Worm (Caenorhabditis elegans): ENCODE data around the gene gba-4.

Gene gba-4

ce11 chrIV:5389951-5390350, 39.3 kb upstream of the gba-4 start (continued):
- TF ChIP-seq skn-1 (tag; optimal IDR thresholded peaks at IDR 0.05) (no peak), ceh-28 (tag; optimal IDR thresholded peaks at IDR 0.05) (no peak), dpl-1 (GFP tag; optimal IDR thresholded peaks at IDR 0.05) (no peak), mep-1 (tag; optimal IDR thresholded peaks at IDR 0.05) (no peak), nhr-77 (tag; optimal IDR thresholded peaks at IDR 0.05) (no peak), snpc-4 (tag; optimal IDR thresholded peaks at IDR 0.05) (no peak), madf-5 (GFP tag; IDR thresholded peaks at IDR 0.05) (0 out of 4 replicates have a peak, but pooled peaks of 1 of the 2 experiments have one; percentile 26), R02D3.7 (tag; optimal IDR thresholded peaks at IDR 0.05) (no peak), nhr-41 (GFP tag; IDR thresholded peaks at IDR 0.05) (no peak), spr-1 (tag; optimal IDR thresholded peaks at IDR 0.05) (no peak), snpc-1.2 (GFP tag; IDR thresholded peaks at IDR 0.05) (peak; percentile 84), ces-1 (GFP tag; optimal IDR thresholded peaks at IDR 0.05) (no peak), arid-1 (GFP tag; conservative IDR thresholded peaks at IDR 0.05) (no peak), F44E2.7 (GFP tag; IDR thresholded peaks at IDR 0.05) (no peak), rbr-2 (tag; optimal IDR thresholded peaks at IDR 0.05) (no peak), sdz-12 (GFP tag; optimal IDR thresholded peaks at IDR 0.05) (no peak), nhr-102 (tag; optimal IDR thresholded peaks at IDR 0.05) (no peak), nhr-25 (tag; optimal IDR thresholded peaks at IDR 0.05; ENCODE audit: borderline replicate concordance, insufficient read depth) (no peak), ZK546.5 (tag; optimal IDR thresholded peaks at IDR 0.05) (no peak)

ce11 chrIV:5388477-5389065, 37.9 kb upstream of the gba-4 start, which contains the start of gene elo-6:
TSS of gene elo-6 (minus strand) at chrIV:5388559.
- TF ChIP-seq ceh-20 (GFP tag; IDR thresholded peaks at IDR 0.05) (no peak), mdt-29 (GFP tag; IDR thresholded peaks at IDR 0.05) (no peak), nhr-77 (tag; optimal IDR thresholded peaks at IDR 0.05) (peak; percentile 68), nhr-10 (tag; optimal IDR thresholded peaks at IDR 0.05) (peak; percentile 71), fos-1 (tag; optimal IDR thresholded peaks at IDR 0.05) (no peak), pqm-1 (tag; optimal IDR thresholded peaks at IDR 0.05) (peak; percentile 66), nhr-102 (tag; optimal IDR thresholded peaks at IDR 0.05) (peak; percentile 46), ama-1 (optimal IDR thresholded peaks at IDR 0.05) (peak; percentile 73), lim-7 (GFP tag; IDR thresholded peaks at IDR 0.05) (no peak), lsy-2 (tag; optimal IDR thresholded peaks at IDR 0.05) (peak in 1 of 2 experiments; percentile 45), aha-1 (tag) (no peak), daf-16 (GFP tag; optimal IDR thresholded peaks at IDR 0.05) (peak in 1 of 2 experiments; percentile 59), daf-16 (tag; optimal IDR thresholded peaks at IDR 0.05) (peak; percentile 88), daf-12 (tag; optimal IDR thresholded peaks at IDR 0.05) (no peak), php-3 (GFP tag; IDR thresholded peaks at IDR 0.05) (peak; percentile 90), ceh-28 (tag; optimal IDR thresholded peaks at IDR 0.05) (no peak), Y105C5A.15 (GFP tag; IDR thresholded peaks at IDR 0.05) (no peak), nhr-28 (tag; optimal IDR thresholded peaks at IDR 0.05) (peak; percentile 93), F10B5.3 (tag; optimal IDR thresholded peaks at IDR 0.05) (no peak), ceh-62 (tag; optimal IDR thresholded peaks at IDR 0.05) (no peak), ZK546.5 (tag; optimal IDR thresholded peaks at IDR 0.05) (no peak), dmd-6 (GFP tag; IDR thresholded peaks at IDR 0.05) (peak; percentile 67), Y5F2A.4 (GFP tag; optimal IDR thresholded peaks at IDR 0.05) (no peak), lir-3 (tag; optimal IDR thresholded peaks at IDR 0.05) (no peak), daf-19 (GFP tag; conservative IDR thresholded peaks at IDR 0.05) (no peak), hlh-30 (tag; optimal IDR thresholded peaks at IDR 0.05; ENCODE audit: insufficient read depth) (peak; percentile 4), lin-1 (GFP tag; IDR thresholded peaks at IDR 0.05) (peak; percentile 58; the same call in 1 of the 2 replicates), duxl-1 (tag; optimal IDR thresholded peaks at IDR 0.05; ENCODE audit: poor library complexity) (no peak), dve-1 (tag; optimal IDR thresholded peaks at IDR 0.05; ENCODE audit: insufficient read depth) (peak; percentile 75), lin-38 (GFP tag; IDR thresholded peaks at IDR 0.05) (0 out of 2 replicates have a peak, but pooled peaks have one; percentile 10), mes-2 (tag; optimal IDR thresholded peaks at IDR 0.05; ENCODE audit: poor library complexity, severe bottlenecking) (peak; percentile 15), zfp-3 (GFP tag; conservative IDR thresholded peaks at IDR 0.05) (no peak), saeg-2 (GFP tag; IDR thresholded peaks at IDR 0.05) (no peak), tra-1 (GFP tag; IDR thresholded peaks at IDR 0.05) (0 out of 2 replicates have a peak, but pooled peaks have one; percentile 7), ctbp-1 (GFP tag; IDR thresholded peaks at IDR 0.05) (no peak)

Measured in whole organism, L4 larva.